Fruit fly (Drosophila melanogaster): ENCODE data around the gene CG8036.

Gene CG8036

DNA sequence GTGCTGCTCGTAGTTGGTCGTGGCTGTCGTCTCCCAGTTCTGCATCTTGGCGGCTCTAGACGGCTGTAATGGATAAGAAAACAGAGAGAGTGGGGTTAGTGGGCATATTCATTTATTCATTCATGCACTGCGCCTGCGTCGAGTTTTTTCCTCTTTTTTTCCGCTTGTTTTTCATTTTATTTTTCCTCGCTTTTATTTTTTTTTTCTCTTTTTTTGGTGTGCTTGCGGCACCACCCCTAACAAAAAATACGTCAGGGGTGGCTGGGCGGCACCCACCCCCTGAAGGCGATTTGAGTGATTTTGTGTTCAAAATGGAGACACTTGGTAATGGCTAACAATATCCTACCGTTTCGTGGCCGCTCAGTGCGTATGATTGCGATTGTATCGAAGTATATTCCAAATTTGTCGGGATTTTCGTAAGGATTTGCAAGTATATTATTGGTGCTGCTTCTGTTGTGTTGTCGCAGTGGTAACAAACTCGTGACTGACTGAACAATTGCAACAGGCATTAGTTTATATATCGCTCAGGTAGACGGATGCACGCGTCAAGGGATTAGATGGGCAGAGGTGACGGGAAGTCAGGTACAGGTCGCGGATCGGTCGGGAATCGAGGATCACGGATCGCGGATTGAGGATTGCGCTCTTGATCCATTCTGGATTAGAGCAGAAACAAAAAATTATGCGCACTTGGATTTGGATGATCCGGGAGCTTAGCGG lies 26.6 kb downstream of the CG8036 start (continued):
- TF ChIP-seq ind (GFP tag; optimal IDR thresholded peaks at IDR 0.05) = no peak
- no peak for TF ChIP-seq CG4854 (GFP tag; optimal IDR thresholded peaks at IDR 0.05)
- peak; percentile 55 for TF ChIP-seq schlank (tag; optimal IDR thresholded peaks at IDR 0.05)
- TF ChIP-seq Rfx (GFP tag; IDR thresholded peaks at IDR 0.05) = peak; percentile 66; the same call in 1 of the 2 replicates
- peak; percentile 74; the same call in 1 of the 2 replicates for TF ChIP-seq CG32532 (GFP tag; IDR thresholded peaks at IDR 0.05)
- TF ChIP-seq CTCF (GFP tag; optimal IDR thresholded peaks at IDR 0.05) = no peak
- no peak for TF ChIP-seq mam (GFP tag; optimal IDR thresholded peaks at IDR 0.05)
- no peak for TF ChIP-seq da (GFP tag; optimal IDR thresholded peaks at IDR 0.05)
- no peak for TF ChIP-seq lilli (GFP tag; optimal IDR thresholded peaks at IDR 0.05)
- no peak for TF ChIP-seq sc (optimal IDR thresholded peaks at IDR 0.05)
- no peak for TF ChIP-seq sc (GFP tag; optimal IDR thresholded peaks at IDR 0.05)
- no peak for TF ChIP-seq grau (tag; optimal IDR thresholded peaks at IDR 0.05)
- no peak for TF ChIP-seq CG13424 (tag; optimal IDR thresholded peaks at IDR 0.05)
- no peak for TF ChIP-seq Sry-β (GFP tag; optimal IDR thresholded peaks at IDR 0.05)
- no peak for TF ChIP-seq danr (GFP tag; IDR thresholded peaks at IDR 0.05)
- TF ChIP-seq dmrt99B (tag; optimal IDR thresholded peaks at IDR 0.05) = no peak
- no peak for TF ChIP-seq phol (tag; optimal IDR thresholded peaks at IDR 0.05)
- TF ChIP-seq ftz-f1 (GFP tag; optimal IDR thresholded peaks at IDR 0.05) = no peak
- TF ChIP-seq stc (GFP tag; IDR thresholded peaks at IDR 0.05) = no peak
- TF ChIP-seq CG33557 (GFP tag; optimal IDR thresholded peaks at IDR 0.05) = no peak
- no peak for TF ChIP-seq CG14441 (GFP tag; IDR thresholded peaks at IDR 0.05)
- no peak for TF ChIP-seq CkIIα-i1 (GFP tag; IDR thresholded peaks at IDR 0.05)
- no peak for TF ChIP-seq Dek (tag; optimal IDR thresholded peaks at IDR 0.05)
- no peak for TF ChIP-seq Usf (GFP tag; optimal IDR thresholded peaks at IDR 0.05)
- no peak for TF ChIP-seq CG8281 (tag; optimal IDR thresholded peaks at IDR 0.05)
- no peak for TF ChIP-seq NfI (GFP tag; optimal IDR thresholded peaks at IDR 0.05)
- TF ChIP-seq Ptx1 (GFP tag; IDR thresholded peaks at IDR 0.05) = no peak
- TF ChIP-seq CG31388 (GFP tag; optimal IDR thresholded peaks at IDR 0.05) = no peak
- TF ChIP-seq Hr78 (GFP tag; optimal IDR thresholded peaks at IDR 0.05) = no peak
- no peak for TF ChIP-seq hth (optimal IDR thresholded peaks at IDR 0.05)
- no peak for TF ChIP-seq CG11247 (GFP tag; IDR thresholded peaks at IDR 0.05)
- TF ChIP-seq tgo (GFP tag; IDR thresholded peaks at IDR 0.05) = no peak
- no peak for TF ChIP-seq stwl (tag; optimal IDR thresholded peaks at IDR 0.05)
- TF ChIP-seq gt (GFP tag; IDR thresholded peaks at IDR 0.05) = no peak
- no peak for TF ChIP-seq Hr39 (optimal IDR thresholded peaks at IDR 0.05)
- TF ChIP-seq CG8478 (optimal IDR thresholded peaks at IDR 0.05) = no peak
- no peak for TF ChIP-seq Ssrp (tag; optimal IDR thresholded peaks at IDR 0.05)
- no peak for TF ChIP-seq Dip2 (GFP tag; IDR thresholded peaks at IDR 0.05)
- peak; percentile 94 for TF ChIP-seq Drgx (GFP tag; IDR thresholded peaks at IDR 0.05)
- no peak for TF ChIP-seq lola (GFP tag; optimal IDR thresholded peaks at IDR 0.05)
- TF ChIP-seq D (optimal IDR thresholded peaks at IDR 0.05) = no peak
- no peak for TF ChIP-seq D (GFP tag; optimal IDR thresholded peaks at IDR 0.05)
- TF ChIP-seq ATbp (GFP tag; optimal IDR thresholded peaks at IDR 0.05) = no peak
- TF ChIP-seq CG1602 (GFP tag; optimal IDR thresholded peaks at IDR 0.05) = no peak
- no peak for TF ChIP-seq emc (GFP tag; optimal IDR thresholded peaks at IDR 0.05)
- TF ChIP-seq CG17359 (tag; optimal IDR thresholded peaks at IDR 0.05) = peak; percentile 84
- TF ChIP-seq NC2α (GFP tag; optimal IDR thresholded peaks at IDR 0.05) = no peak
- no peak for TF ChIP-seq hkb (optimal IDR thresholded peaks at IDR 0.05)
- TF ChIP-seq hkb (GFP tag; IDR thresholded peaks at IDR 0.05) = no peak
- no peak for TF ChIP-seq Bdp1 (GFP tag; optimal IDR thresholded peaks at IDR 0.05)
- no peak for TF ChIP-seq ara (GFP tag; IDR thresholded peaks at IDR 0.05)
- TF ChIP-seq CG10959 (GFP tag; IDR thresholded peaks at IDR 0.05) = no peak
- no peak for TF ChIP-seq CG14050 (GFP tag; IDR thresholded peaks at IDR 0.05)

Measured in whole organism, embryonic.